Worm (Caenorhabditis elegans) whole organism, late embryonic: ENCODE results near the gene twk-39.

ENCODE experiments used
- C08G9.2 ChIP-seq: sonication (generic microtip); optimal IDR thresholded peaks from 2 replicates; lab custom pipeline; 2016; ENCODE audit warnings: mild to moderate bottlenecking, missing genetic modification characterization, moderate library complexity, missing compliant biosample characterization
- F13H6.1 ChIP-seq: sonication (generic microtip); optimal IDR thresholded peaks from 2 replicates; lab custom pipeline; 2016; ENCODE audit warnings: missing genetic modification characterization, missing compliant biosample characterization
- K02D7.2 ChIP-seq: sonication (generic microtip); optimal IDR thresholded peaks from 2 replicates; lab custom pipeline; 2017; ENCODE audit warnings: mild to moderate bottlenecking, missing genetic modification characterization, missing compliant biosample characterization
- K09A11.1 ChIP-seq: sonication (generic microtip); optimal IDR thresholded peaks from 2 replicates; lab custom pipeline; 2017; ENCODE audit warnings: antibody characterized with exemption, mild to moderate bottlenecking, missing genetic modification characterization, missing compliant biosample characterization; ENCODE audit not compliant: insufficient read depth
- T23F11.4 ChIP-seq: fragments of 200-800 bp; sonication (Bioruptor generic); optimal IDR thresholded peaks from 2 replicates; lab custom pipeline; 2018; ENCODE audit warnings: mild to moderate bottlenecking, missing genetic modification characterization, missing compliant biosample characterization
- ahr-1 ChIP-seq: sonication (generic microtip); optimal IDR thresholded peaks from 2 replicates; lab custom pipeline; 2016; ENCODE audit warnings: missing genetic modification characterization, missing compliant biosample characterization
- ceh-2 ChIP-seq: sonication (generic microtip); optimal IDR thresholded peaks from 2 replicates; lab custom pipeline; 2016; ENCODE audit warnings: missing genotype, missing genetic modification characterization, missing compliant biosample characterization
- ceh-22 ChIP-seq: sonication (generic microtip); optimal IDR thresholded peaks from 2 replicates; lab custom pipeline; 2017; ENCODE audit warnings: missing biosample characterization, missing genetic modification characterization
- ceh-34 ChIP-seq: sonication (generic microtip); optimal IDR thresholded peaks from 2 replicates; lab custom pipeline; 2016; ENCODE audit warnings: mild to moderate bottlenecking, missing genetic modification characterization, missing compliant biosample characterization
- dmd-4 ChIP-seq: sonication (generic microtip); optimal IDR thresholded peaks from 2 replicates; lab custom pipeline; 2016; ENCODE audit warnings: borderline replicate concordance, missing genetic modification characterization, missing compliant biosample characterization
- dve-1 ChIP-seq: sonication (generic microtip); optimal IDR thresholded peaks from 2 replicates; lab custom pipeline; 2017; ENCODE audit warnings: antibody characterized with exemption, mild to moderate bottlenecking, missing genetic modification characterization, missing compliant biosample characterization
- eyg-1 ChIP-seq: sonication (generic microtip); optimal IDR thresholded peaks from 2 replicates; lab custom pipeline; 2016; ENCODE audit warnings: missing genotype, missing genetic modification characterization, missing compliant biosample characterization
- fkh-6 ChIP-seq: sonication (generic microtip); optimal IDR thresholded peaks from 2 replicates; lab custom pipeline; 2016; ENCODE audit warnings: missing genetic modification characterization, missing compliant biosample characterization
- gmeb-2 ChIP-seq: sonication (generic microtip); optimal IDR thresholded peaks from 2 replicates; lab custom pipeline; 2016; ENCODE audit warnings: missing genetic modification characterization, inconsistent platforms, missing compliant biosample characterization
- hlh-13 ChIP-seq: fragments of 200-800 bp; sonication (Bioruptor generic); optimal IDR thresholded peaks from 2 replicates; lab custom pipeline; 2018; ENCODE audit warnings: mild to moderate bottlenecking, missing genetic modification characterization, missing compliant biosample characterization
- hlh-30 ChIP-seq: sonication (generic microtip); optimal IDR thresholded peaks from 2 replicates; lab custom pipeline; 2017; ENCODE audit warnings: antibody characterized with exemption, missing genetic modification characterization, missing compliant biosample characterization; ENCODE audit not compliant: insufficient read depth
- lim-6 ChIP-seq: sonication (generic microtip); optimal IDR thresholded peaks from 2 replicates; lab custom pipeline; 2016; ENCODE audit warnings: missing genetic modification characterization, missing compliant biosample characterization
- mec-3 ChIP-seq: sonication (generic microtip); optimal IDR thresholded peaks from 2 replicates; lab custom pipeline; 2016; ENCODE audit warnings: borderline replicate concordance, missing genetic modification characterization, missing compliant biosample characterization
- odd-2 ChIP-seq: sonication (generic microtip); optimal IDR thresholded peaks from 2 replicates; lab custom pipeline; 2017; ENCODE audit warnings: antibody characterized with exemption, mild to moderate bottlenecking, missing genetic modification characterization, missing compliant biosample characterization
- pat-9 ChIP-seq: fragments of 200-800 bp; sonication (Bioruptor generic); optimal IDR thresholded peaks from 2 replicates; lab custom pipeline; 2018; ENCODE audit warnings: mild to moderate bottlenecking, missing genetic modification characterization, moderate library complexity, missing compliant biosample characterization
- pha-4 ChIP-seq: fragments of 150-350 bp; optimal IDR thresholded peaks from 2 replicates; lab custom pipeline; 2018; ENCODE audit warnings: missing biosample characterization, missing genetic modification reagents, missing genetic modification characterization
- pros-1 ChIP-seq: fragments of 150-350 bp; optimal IDR thresholded peaks from 2 replicates; lab custom pipeline; 2014; ENCODE audit warnings: missing biosample characterization, missing genetic modification reagents, missing genetic modification characterization
- ref-2 ChIP-seq: sonication (generic microtip); optimal IDR thresholded peaks from 2 replicates; lab custom pipeline; 2016; ENCODE audit warnings: missing genetic modification characterization, missing compliant biosample characterization
- rnt-1 ChIP-seq: sonication (generic microtip); optimal IDR thresholded peaks from 2 replicates; lab custom pipeline; 2016; ENCODE audit warnings: missing genetic modification characterization, missing compliant biosample characterization
- sdc-2 ChIP-seq: sonication (generic microtip); optimal IDR thresholded peaks from 2 replicates; lab custom pipeline; 2016; ENCODE audit warnings: missing genotype, missing genetic modification characterization, missing compliant biosample characterization
- tbx-7 ChIP-seq: sonication (generic microtip); optimal IDR thresholded peaks from 2 replicates; lab custom pipeline; 2016; ENCODE audit warnings: missing genotype, missing genetic modification characterization, missing compliant biosample characterization
- ttx-3 ChIP-seq: sonication (generic microtip); optimal IDR thresholded peaks from 2 replicates; lab custom pipeline; 2016; ENCODE audit warnings: missing genetic modification reagents, missing genetic modification characterization, missing compliant biosample characterization
- unc-42 ChIP-seq: sonication (generic microtip); optimal IDR thresholded peaks from 2 replicates; lab custom pipeline; 2016; ENCODE audit warnings: missing genotype, missing genetic modification characterization, missing compliant biosample characterization
- unc-86 ChIP-seq: sonication (generic microtip); optimal IDR thresholded peaks from 2 replicates; lab custom pipeline; 2016; ENCODE audit warnings: missing genetic modification characterization, missing compliant biosample characterization
- zip-5 ChIP-seq: sonication (generic microtip); optimal IDR thresholded peaks from 2 replicates; lab custom pipeline; 2016; ENCODE audit warnings: missing genetic modification characterization, missing compliant biosample characterization

Gene twk-39

DNA sequence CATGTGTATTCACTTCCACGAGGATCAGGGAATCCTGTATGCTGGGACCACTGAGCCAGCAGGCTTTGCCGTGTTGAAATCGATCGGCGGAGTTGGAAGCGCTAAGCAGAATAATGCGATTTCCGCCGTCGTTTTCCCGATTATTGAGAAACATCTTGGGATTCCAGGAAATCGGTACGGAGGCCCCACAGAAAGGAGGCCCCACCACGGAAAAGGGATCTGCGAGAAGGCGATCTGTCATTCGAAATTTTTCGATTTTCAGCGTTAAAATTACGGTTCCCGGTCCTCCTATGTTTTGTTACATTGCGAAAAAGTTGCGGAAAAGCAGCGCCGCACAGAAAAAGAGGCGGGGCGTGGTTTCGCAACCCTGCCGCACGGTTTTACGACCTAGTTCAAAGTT, 52.8 kb downstream of the twk-39 start (continued):
- TF ChIP-seq pros-1 (tag; lab: Kevin White, UChicago) (no peak), tbx-7 (tag; lab: Kevin White, UChicago) (peak; percentile 52), eyg-1 (tag; lab: Kevin White, UChicago) (no peak), ceh-22 (tag; lab: Kevin White, UChicago) (no peak), sdc-2 (tag; lab: Kevin White, UChicago) (no peak), zip-5 (tag; lab: Kevin White, UChicago) (peak; percentile 57), unc-86 (tag; lab: Kevin White, UChicago) (no peak), odd-2 (tag; lab: Kevin White, UChicago) (no peak), ceh-34 (tag; lab: Kevin White, UChicago) (peak; percentile 24), gmeb-2 (tag; lab: Kevin White, UChicago) (no peak), pha-4 (tag; lab: Kevin White, UChicago) (no peak), fkh-6 (tag; lab: Kevin White, UChicago) (peak; percentile 34), ref-2 (peak; percentile 67), dmd-4 (tag; lab: Kevin White, UChicago) (peak; percentile 42), mec-3 (tag; lab: Kevin White, UChicago) (no peak), K02D7.2 (tag; lab: Kevin White, UChicago) (peak; percentile 4), ahr-1 (tag; lab: Kevin White, UChicago) (peak; percentile 27), ceh-2 (peak; percentile 62), hlh-13 (GFP tag; lab: Kevin White, UChicago) (no peak), T23F11.4 (GFP tag; lab: Kevin White, UChicago) (no peak), dve-1 (tag; lab: Kevin White, UChicago) (no peak), C08G9.2 (peak; percentile 62)

DNA sequence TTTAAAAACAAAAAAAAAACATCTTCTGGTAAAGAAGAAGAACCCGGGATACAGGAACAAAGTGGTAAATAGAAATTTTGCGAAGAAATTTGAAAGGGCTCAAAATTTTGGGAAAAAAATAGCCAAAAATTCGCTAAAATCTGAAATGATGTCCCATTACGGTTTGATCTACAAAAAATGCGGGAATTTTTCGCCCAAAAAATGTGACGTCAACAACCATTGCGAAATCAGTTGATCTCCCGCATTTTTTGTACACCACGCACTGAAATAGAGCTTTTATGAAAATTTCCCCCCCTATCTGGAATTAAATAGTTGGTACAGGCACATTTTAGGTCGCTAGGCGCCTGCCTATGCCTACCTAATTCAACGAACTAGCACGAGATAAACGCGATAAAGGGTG, 54.0 kb downstream of the twk-39 start:
- TF ChIP-seq ttx-3, result no peak
- TF ChIP-seq rnt-1 (tag; lab: Kevin White, UChicago), result no peak
- TF ChIP-seq lim-6 (tag; lab: Kevin White, UChicago), result no peak
- TF ChIP-seq hlh-13 (GFP tag; lab: Kevin White, UChicago), result no peak
- no peak for TF ChIP-seq hlh-30 (tag; lab: Kevin White, UChicago)
- TF ChIP-seq C08G9.2, result no peak
- TF ChIP-seq K09A11.1 (tag; lab: Kevin White, UChicago), result no peak
- TF ChIP-seq ref-2, result no peak
- no peak for TF ChIP-seq pat-9 (tag; lab: Kevin White, UChicago)
- TF ChIP-seq unc-42 (tag; lab: Kevin White, UChicago), result no peak
- no peak for TF ChIP-seq F13H6.1 (tag; lab: Kevin White, UChicago)
- TF ChIP-seq, all 69 proteins: peak for 0
